Worm (Caenorhabditis elegans) whole organism, L2 larva: ENCODE results near the gene col-36.

ENCODE experiments used
- C34F6.9 ChIP-seq: fragments of 150-350 bp; optimal IDR thresholded peaks from 2 replicates; lab custom pipeline; 2014; ENCODE audit warnings: missing biosample characterization, missing genetic modification characterization
- F13H6.1 ChIP-seq: sonication (generic microtip); optimal IDR thresholded peaks from 2 replicates; lab custom pipeline; 2016; ENCODE audit warnings: missing genetic modification characterization, missing compliant biosample characterization
- Y55F3AM.14 ChIP-seq: fragments of 200-800 bp; sonication (Bioruptor generic); optimal IDR thresholded peaks from 2 replicates; lab custom pipeline; 2018; ENCODE audit warnings: mild to moderate bottlenecking, missing genetic modification characterization, missing compliant biosample characterization
- blmp-1 ChIP-seq: sonication (generic microtip); optimal IDR thresholded peaks from 2 replicates; lab custom pipeline; 2017; ENCODE audit warnings: missing genetic modification characterization, mild to moderate bottlenecking, missing compliant biosample characterization, antibody characterized with exemption, moderate library complexity; ENCODE audit not compliant: insufficient read depth
- ceh-16 ChIP-seq: fragments of 150-350 bp; optimal IDR thresholded peaks from 2 replicates; lab custom pipeline; 2014; ENCODE audit warnings: missing biosample characterization, missing genetic modification characterization
- ceh-82 ChIP-seq: fragments of 150-350 bp; optimal IDR thresholded peaks from 2 replicates; lab custom pipeline; 2014; ENCODE audit warnings: missing biosample characterization, missing genetic modification characterization
- crh-2 ChIP-seq: sonication (generic microtip); optimal IDR thresholded peaks from 2 replicates; lab custom pipeline; 2017; ENCODE audit warnings: missing biosample characterization, missing genetic modification characterization
- dmd-4 ChIP-seq: sonication (generic microtip); optimal IDR thresholded peaks from 2 replicates; lab custom pipeline; 2017; ENCODE audit warnings: missing biosample characterization, missing genetic modification characterization
- egl-27 ChIP-seq: sonication (generic microtip); optimal IDR thresholded peaks from 3 replicates; lab custom pipeline; 2017; ENCODE audit warnings: missing biosample characterization, missing genetic modification reagents, missing genetic modification characterization
- elt-3 ChIP-seq: sonication (generic microtip); optimal IDR thresholded peaks from 2 replicates; lab custom pipeline; 2017; ENCODE audit warnings: missing biosample characterization, missing genetic modification characterization
- fos-1 ChIP-seq: fragments of 150-350 bp; optimal IDR thresholded peaks from 2 replicates; lab custom pipeline; 2014; ENCODE audit warnings: missing biosample characterization, missing genetic modification characterization
- gmeb-1 ChIP-seq: fragments of 150-350 bp; optimal IDR thresholded peaks from 2 replicates; lab custom pipeline; 2014; ENCODE audit warnings: missing biosample characterization, missing genetic modification characterization
- lin-11 ChIP-seq: fragments of 150-350 bp; sonication (generic microtip); optimal IDR thresholded peaks from 2 replicates; lab custom pipeline; 2014; ENCODE audit warnings: missing biosample characterization, missing genetic modification characterization, inconsistent platforms, mixed read lengths
- lin-13 ChIP-seq: fragments of 150-350 bp; optimal IDR thresholded peaks from 2 replicates; lab custom pipeline; 2014; ENCODE audit warnings: missing biosample characterization, missing genetic modification reagents, missing genetic modification characterization
- lsy-2 ChIP-seq, 2 experiments: fragments of 150-350 bp in 1 of 2; sonication (generic microtip) in 1 of 2; optimal IDR thresholded peaks; 2 replicates each; lab custom pipeline; 2014 to 2017; ENCODE audit warnings: missing biosample characterization in 2 of 2, missing genetic modification characterization in 2 of 2
- mab-5 ChIP-seq: fragments of 150-350 bp; optimal IDR thresholded peaks from 2 replicates; lab custom pipeline; 2014; ENCODE audit warnings: missing biosample characterization, missing genetic modification characterization
- mbf-1 ChIP-seq: sonication (generic microtip); optimal IDR thresholded peaks from 2 replicates; lab custom pipeline; 2017; ENCODE audit warnings: missing biosample characterization, missing genetic modification characterization
- mdl-1 ChIP-seq, 2 experiments: fragments of 150-350 bp in 1 of 2; sonication (generic microtip) in 1 of 2; optimal IDR thresholded peaks; 2 replicates each; lab custom pipeline; 2017; ENCODE audit warnings: missing biosample characterization in 2 of 2, missing genetic modification characterization in 2 of 2
- nhr-129 ChIP-seq: fragments of 150-350 bp; optimal IDR thresholded peaks from 2 replicates; lab custom pipeline; 2014; ENCODE audit warnings: missing biosample characterization, missing genetic modification characterization
- nhr-23 ChIP-seq: fragments of 150-350 bp; optimal IDR thresholded peaks from 2 replicates; lab custom pipeline; 2014; ENCODE audit warnings: missing biosample characterization, missing genetic modification reagents, missing genetic modification characterization
- nhr-237 ChIP-seq: fragments of 150-350 bp; optimal IDR thresholded peaks from 2 replicates; lab custom pipeline; 2014; ENCODE audit warnings: missing biosample characterization, missing genetic modification characterization
- nhr-77 ChIP-seq: fragments of 150-350 bp; optimal IDR thresholded peaks from 2 replicates; lab custom pipeline; 2014; ENCODE audit warnings: missing biosample characterization, missing genetic modification characterization
- sem-4 ChIP-seq: fragments of 150-350 bp; optimal IDR thresholded peaks from 2 replicates; lab custom pipeline; 2014; ENCODE audit warnings: missing biosample characterization, missing genetic modification reagents, missing genetic modification characterization
- sma-3 ChIP-seq: sonication (generic microtip); optimal IDR thresholded peaks from 2 replicates; lab custom pipeline; 2016; ENCODE audit warnings: missing genetic modification reagents, missing genetic modification characterization, missing compliant biosample characterization
- sma-9 ChIP-seq, 2 experiments: fragments of 150-350 bp in 1 of 2; sonication (generic microtip) in 1 of 2; optimal IDR thresholded peaks; 2 replicates each; lab custom pipeline; 2014 to 2016; ENCODE audit warnings: missing genetic modification characterization in 2 of 2, mild to moderate bottlenecking in 1 of 2, missing biosample characterization in 1 of 2, missing compliant biosample characterization in 1 of 2, missing genetic modification reagents in 1 of 2, moderate library complexity in 1 of 2
- unc-39 ChIP-seq: fragments of 150-350 bp; optimal IDR thresholded peaks from 2 replicates; lab custom pipeline; 2014; ENCODE audit warnings: missing biosample characterization, missing genetic modification characterization
- unc-55 ChIP-seq: fragments of 150-350 bp; sonication (generic microtip); optimal IDR thresholded peaks from 3 replicates; lab custom pipeline; 2014; ENCODE audit warnings: missing biosample characterization, missing genetic modification reagents, missing genetic modification characterization
- unc-62 ChIP-seq: fragments of 150-350 bp; optimal IDR thresholded peaks from 2 replicates; lab custom pipeline; 2014; ENCODE audit warnings: missing biosample characterization, missing genetic modification reagents, missing genetic modification characterization
- zag-1 ChIP-seq: fragments of 150-350 bp; optimal IDR thresholded peaks from 2 replicates; lab custom pipeline; 2014; ENCODE audit warnings: missing biosample characterization, missing genetic modification characterization
- ztf-11 ChIP-seq: sonication (generic microtip); optimal IDR thresholded peaks from 2 replicates; lab custom pipeline; 2017; ENCODE audit warnings: missing biosample characterization, missing genetic modification characterization
- ztf-4 ChIP-seq: fragments of 150-350 bp; optimal IDR thresholded peaks from 2 replicates; lab custom pipeline; 2014; ENCODE audit warnings: missing biosample characterization, missing genetic modification characterization

col-36 gene

DNA sequence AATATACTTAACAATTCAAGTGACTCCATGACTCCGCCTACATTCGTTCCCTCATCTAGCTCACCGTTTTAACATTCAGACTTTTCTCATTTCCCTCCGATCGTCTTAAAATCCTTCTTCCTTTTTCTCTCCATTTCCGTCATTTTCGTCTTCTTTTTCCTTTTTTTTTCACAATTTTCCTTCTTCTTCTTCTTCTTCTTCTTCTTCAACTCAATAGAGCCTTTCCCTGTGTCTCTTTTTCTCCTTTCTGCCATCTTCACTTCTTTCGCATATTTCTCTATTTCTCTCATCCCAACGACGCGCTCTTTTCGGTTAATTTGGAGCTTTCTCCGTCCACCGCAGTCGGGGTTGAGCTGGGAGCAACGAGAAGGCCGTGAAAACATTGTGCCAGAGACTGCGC lies 14.0 kb upstream of the col-36 start:
- TF ChIP-seq nhr-129 (tag; lab: Kevin White, UChicago) (peak; percentile 12), lsy-2 (tag; optimal IDR thresholded peaks at IDR 0.05; lab: Kevin White, UChicago) (peak in 1 of 2 experiments; percentile 40), F13H6.1 (peak; percentile 18), gmeb-1 (tag; lab: Kevin White, UChicago) (no peak), zag-1 (no peak), C34F6.9 (tag; lab: Kevin White, UChicago) (peak; percentile 64), lin-11 (peak; percentile 31), unc-55 (peak; percentile 50), mab-5 (no peak), crh-2 (peak; percentile 31)

DNA sequence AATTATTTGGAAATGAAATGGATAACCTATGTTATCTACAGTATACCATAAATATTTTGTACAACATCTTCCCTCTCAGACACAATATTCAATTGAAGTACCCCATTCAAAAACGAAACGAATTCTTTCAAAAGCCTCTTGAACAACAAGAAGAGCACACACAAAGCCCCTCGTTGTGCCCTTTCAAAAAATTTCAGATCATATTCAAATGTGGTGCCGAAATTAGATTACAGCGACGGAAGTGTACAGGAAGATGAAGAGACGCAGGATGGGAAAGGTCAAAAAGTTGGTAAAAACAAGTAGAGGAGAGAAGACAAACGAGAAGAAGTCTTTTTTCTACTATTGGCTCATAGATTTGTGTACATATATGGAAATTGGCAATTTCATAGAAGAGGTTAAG lies 7.5 kb upstream of the col-36 start:
- TF ChIP-seq sem-4 (tag; lab: Kevin White, UChicago) (no peak), egl-27 (no peak), unc-39 (tag; lab: Kevin White, UChicago) (no peak), mab-5 (no peak), C34F6.9 (tag; lab: Kevin White, UChicago) (peak; percentile 0)

ce11 chrII:7174843-7175242 lies 6.2 kb upstream of the col-36 start, which contains the start of gene glc-4:
glc-4 (minus strand) TSS chrII:7174943.
- TF ChIP-seq mdl-1 (tag; optimal IDR thresholded peaks at IDR 0.05; lab: Kevin White, UChicago) = no peak
- no peak for TF ChIP-seq unc-39 (tag; lab: Kevin White, UChicago)
- no peak for TF ChIP-seq dmd-4 (tag; lab: Kevin White, UChicago)
- TF ChIP-seq unc-62 (GFP tag; lab: Kevin White, UChicago) = no peak
- no peak for TF ChIP-seq lsy-2 (tag; optimal IDR thresholded peaks at IDR 0.05; lab: Kevin White, UChicago)
- TF ChIP-seq elt-3 (tag; lab: Kevin White, UChicago) = no peak
- no peak for TF ChIP-seq blmp-1 (tag; lab: Kevin White, UChicago)
- no peak for TF ChIP-seq F13H6.1
- TF ChIP-seq mbf-1 (tag; lab: Kevin White, UChicago) = no peak
- no peak for TF ChIP-seq ztf-11
- no peak for TF ChIP-seq ceh-82 (tag; lab: Kevin White, UChicago)
- TF ChIP-seq ceh-16 (tag; lab: Kevin White, UChicago) = no peak
- no peak for TF ChIP-seq nhr-77 (tag; lab: Kevin White, UChicago)
- no peak for TF ChIP-seq nhr-23 (tag; lab: Kevin White, UChicago)
- TF ChIP-seq nhr-237 (tag; lab: Kevin White, UChicago) = no peak
- no peak for TF ChIP-seq ztf-4 (tag; lab: Kevin White, UChicago)
- no peak for TF ChIP-seq mab-5
- TF ChIP-seq gmeb-1 (tag; lab: Kevin White, UChicago) = no peak
- no peak for TF ChIP-seq sma-9 (GFP tag; optimal IDR thresholded peaks at IDR 0.05; lab: Kevin White, UChicago)
- no peak for TF ChIP-seq sma-9 (tag; optimal IDR thresholded peaks at IDR 0.05; lab: Kevin White, UChicago)

DNA sequence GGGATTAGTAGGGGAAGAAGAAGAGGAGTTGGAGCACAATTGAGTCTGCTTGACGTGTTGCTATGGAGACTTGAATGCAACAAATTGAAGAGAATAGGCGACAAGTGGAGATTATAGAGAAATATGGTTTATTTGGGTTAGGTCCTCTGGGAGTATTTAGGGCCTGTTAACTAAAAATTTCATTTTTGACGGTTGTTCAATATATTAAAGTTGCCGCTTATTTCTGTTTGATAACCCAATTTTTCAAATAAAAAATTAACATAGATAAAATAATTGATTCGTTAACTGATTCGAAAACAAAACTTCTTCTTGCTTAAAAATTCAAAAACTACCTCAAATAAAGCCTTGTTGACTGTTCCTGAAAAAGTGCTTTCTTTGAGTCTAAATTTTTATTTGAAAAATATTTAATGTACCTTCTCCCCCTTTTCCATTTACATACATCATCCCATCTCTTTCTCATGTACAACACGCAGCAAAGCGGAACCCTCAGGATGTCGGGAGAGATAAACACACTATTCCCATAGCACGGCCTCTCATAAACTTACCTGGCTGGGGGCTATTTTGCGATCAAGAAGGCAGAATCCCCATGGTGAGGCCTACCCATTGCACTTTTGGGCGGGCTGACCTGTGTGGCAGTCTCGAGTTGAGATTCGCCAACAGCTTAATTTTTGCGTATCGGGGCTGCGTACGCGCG lies 2.8 kb upstream of the col-36 start, which contains the start of gene dyf-13:
Gene dyf-13, minus strand, starts transcription at position 51 of the 694 bp plus-strand sequence.
- no peak for TF ChIP-seq ztf-11
- no peak for TF ChIP-seq lin-13 (GFP tag; lab: Kevin White, UChicago)
- TF ChIP-seq unc-62 (GFP tag; lab: Kevin White, UChicago) = no peak
- no peak for TF ChIP-seq mab-5
- TF ChIP-seq Y55F3AM.14 (GFP tag; lab: Kevin White, UChicago) = no peak

- TF ChIP-seq blmp-1 (tag; lab: Kevin White, UChicago) = no peak
- TF ChIP-seq unc-39 (tag; lab: Kevin White, UChicago) = no peak
- peak; percentile 46 for TF ChIP-seq sma-9 (GFP tag; optimal IDR thresholded peaks at IDR 0.05; lab: Kevin White, UChicago)
- TF ChIP-seq sma-9 (tag; optimal IDR thresholded peaks at IDR 0.05; lab: Kevin White, UChicago) = no peak
- TF ChIP-seq crh-2 = peak; percentile 21
- TF ChIP-seq elt-3 (tag; lab: Kevin White, UChicago) = no peak
- TF ChIP-seq fos-1 (tag; lab: Kevin White, UChicago) = peak; percentile 81
- TF ChIP-seq sma-3 (GFP tag; lab: Kevin White, UChicago) = no peak
Measured at ce11 chrII:7166768-7167167, 1.8 kb downstream of the col-36 start.
